Fruit fly (Drosophila melanogaster) whole organism, embryonic: ENCODE data around the gene Cdc23.

Source experiments
- Ada2b ChIP-seq: fragments of 200-800 bp; sonication (Bioruptor generic); IDR thresholded peaks from 2 replicates; pipeline ENCODE4 v1.3.6; 2022; ENCODE audit warnings: missing biosample characterization, missing genetic modification characterization
- CG10147 ChIP-seq: fragments of 200-800 bp; sonication (Bioruptor generic); optimal IDR thresholded peaks from 2 replicates; lab custom pipeline; 2019; ENCODE audit warnings: missing biosample characterization, mild to moderate bottlenecking, missing genetic modification characterization, moderate library complexity
- CG1024 ChIP-seq: fragments of 200-800 bp; sonication (Bioruptor generic); IDR thresholded peaks from 2 replicates; pipeline ENCODE4 v1.3.6; 2022; ENCODE audit warnings: missing biosample characterization, missing genetic modification characterization
- CG10267 ChIP-seq: fragments of 200-800 bp; sonication (Bioruptor generic); optimal IDR thresholded peaks from 2 replicates; lab custom pipeline; 2018; ENCODE audit warnings: missing biosample characterization, mild to moderate bottlenecking, missing genetic modification characterization, moderate library complexity
- CG10431 ChIP-seq: fragments of 200-800 bp; sonication (Bioruptor generic); optimal IDR thresholded peaks from 3 replicates; lab custom pipeline; 2018; ENCODE audit warnings: missing biosample characterization, mild to moderate bottlenecking, missing genetic modification characterization
- CG10543 ChIP-seq: fragments of 200-800 bp; sonication (Bioruptor generic); optimal IDR thresholded peaks from 3 replicates; lab custom pipeline; 2017; ENCODE audit warnings: missing biosample characterization, mild to moderate bottlenecking, missing genetic modification characterization, moderate library complexity
- CG12219 ChIP-seq: fragments of 200-800 bp; sonication (Bioruptor generic); optimal IDR thresholded peaks from 3 replicates; lab custom pipeline; 2018; ENCODE audit warnings: missing biosample characterization, mild to moderate bottlenecking, missing genetic modification characterization
- CG13287 ChIP-seq: fragments of 200-800 bp; sonication (Bioruptor generic); IDR thresholded peaks from 2 replicates; pipeline ENCODE4 v1.3.6; 2022; ENCODE audit warnings: missing biosample characterization, missing genetic modification characterization; ENCODE audit not compliant: partially characterized antibody
- CG13296 ChIP-seq: fragments of 200-800 bp; sonication (Bioruptor generic); optimal IDR thresholded peaks from 3 replicates; lab custom pipeline; 2018; ENCODE audit warnings: missing biosample characterization, mild to moderate bottlenecking, missing genetic modification characterization
- CG15479 ChIP-seq: fragments of 200-800 bp; sonication (Bioruptor generic); optimal IDR thresholded peaks from 3 replicates; lab custom pipeline; 2019; ENCODE audit warnings: missing biosample characterization, mild to moderate bottlenecking, missing genetic modification characterization, moderate library complexity
- CG18011 ChIP-seq: fragments of 200-800 bp; sonication (Bioruptor generic); optimal IDR thresholded peaks from 2 replicates; lab custom pipeline; 2017; ENCODE audit warnings: missing biosample characterization, missing genetic modification characterization, mild to moderate bottlenecking, moderate library complexity, missing genotype
- CG18262 ChIP-seq: fragments of 200-800 bp; optimal IDR thresholded peaks from 3 replicates; lab custom pipeline; 2019; ENCODE audit warnings: missing biosample characterization, mild to moderate bottlenecking, missing genetic modification characterization, moderate library complexity
- CG2875 ChIP-seq: fragments of 200-800 bp; sonication (Bioruptor generic); optimal IDR thresholded peaks from 2 replicates; lab custom pipeline; 2017; ENCODE audit warnings: missing biosample characterization, mild to moderate bottlenecking, missing genetic modification characterization, missing genetic modification reagents
- CG32772 ChIP-seq: fragments of 200-800 bp; sonication (Bioruptor generic); IDR thresholded peaks from 2 replicates; pipeline ENCODE4 v1.3.6; 2022; ENCODE audit warnings: missing biosample characterization, missing genetic modification characterization
- CG34376 ChIP-seq: fragments of 200-800 bp; sonication (Bioruptor generic); optimal IDR thresholded peaks from 2 replicates; lab custom pipeline; 2018; ENCODE audit warnings: missing biosample characterization, mild to moderate bottlenecking, missing genetic modification characterization
- CG34422 ChIP-seq: fragments of 200-800 bp; sonication (Bioruptor generic); IDR thresholded peaks from 3 replicates; pipeline ENCODE4 v1.3.6; 2022; ENCODE audit warnings: missing biosample characterization, missing genetic modification characterization
- CG4360 ChIP-seq: fragments of 200-800 bp; sonication (Bioruptor generic); IDR thresholded peaks from 2 replicates; pipeline ENCODE4 v1.3.6; 2022; ENCODE audit warnings: missing biosample characterization, missing genetic modification characterization
- CG4617 ChIP-seq: fragments of 200-800 bp; sonication (Bioruptor generic); optimal IDR thresholded peaks from 3 replicates; lab custom pipeline; 2016; ENCODE audit warnings: missing biosample characterization, missing genetic modification characterization, borderline replicate concordance
- CG6683 ChIP-seq: fragments of 200-800 bp; sonication (Bioruptor generic); optimal IDR thresholded peaks from 2 replicates; lab custom pipeline; 2017; ENCODE audit warnings: missing biosample characterization, mild to moderate bottlenecking, missing genetic modification characterization, missing genetic modification reagents
- CG8924 ChIP-seq: fragments of 200-800 bp; optimal IDR thresholded peaks from 3 replicates; lab custom pipeline; 2019; ENCODE audit warnings: missing biosample characterization, mild to moderate bottlenecking, missing genetic modification characterization, moderate library complexity
- CG8944 ChIP-seq: fragments of 200-800 bp; sonication (Bioruptor generic); optimal IDR thresholded peaks from 3 replicates; lab custom pipeline; 2016; ENCODE audit warnings: missing biosample characterization, missing genetic modification characterization
- CG9876 ChIP-seq: fragments of 200-800 bp; sonication (Bioruptor generic); optimal IDR thresholded peaks from 2 replicates; lab custom pipeline; 2016; ENCODE audit warnings: missing biosample characterization, missing genetic modification characterization
- CHES-1-like ChIP-seq: fragments of 200-800 bp; sonication (Bioruptor generic); optimal IDR thresholded peaks from 2 replicates; lab custom pipeline; 2016; ENCODE audit warnings: missing biosample characterization, missing genetic modification characterization
- E2f1 ChIP-seq: fragments of 200-800 bp; sonication (Bioruptor generic); IDR thresholded peaks from 2 replicates; pipeline ENCODE4 v1.3.6; 2022; ENCODE audit warnings: missing biosample characterization, missing genetic modification characterization
- H2.0 ChIP-seq: fragments of 200-800 bp; sonication (Bioruptor generic); IDR thresholded peaks from 2 replicates; pipeline ENCODE4 v1.3.6; 2022; ENCODE audit warnings: missing biosample characterization, missing genetic modification characterization
- HmgZ ChIP-seq: fragments of 200-800 bp; sonication (Bioruptor generic); optimal IDR thresholded peaks from 2 replicates; lab custom pipeline; 2018; ENCODE audit warnings: missing biosample characterization, mild to moderate bottlenecking, missing genetic modification characterization
- Max ChIP-seq: fragments of 200-800 bp; sonication (Bioruptor generic); optimal IDR thresholded peaks from 2 replicates; lab custom pipeline; 2016; ENCODE audit warnings: missing biosample characterization, mild to moderate bottlenecking, missing genetic modification characterization
- Meics ChIP-seq: fragments of 200-800 bp; sonication (Bioruptor generic); optimal IDR thresholded peaks from 2 replicates; lab custom pipeline; 2017; ENCODE audit warnings: missing biosample characterization, mild to moderate bottlenecking, missing genetic modification characterization
- Myb ChIP-seq: fragments of 200-800 bp; sonication (Bioruptor generic); optimal IDR thresholded peaks from 2 replicates; lab custom pipeline; 2016; ENCODE audit warnings: missing biosample characterization, missing genetic modification characterization
- Rx ChIP-seq: fragments of 200-800 bp; sonication (Bioruptor generic); IDR thresholded peaks from 2 replicates; pipeline ENCODE4 v1.3.6; 2022; ENCODE audit warnings: missing biosample characterization, missing genetic modification characterization
- Trl ChIP-seq, 3 experiments: fragments of >200 bp in 2 of 3; fragments of 200-800 bp in 1 of 3; sonication (Bioruptor generic) in 1 of 3; optimal IDR thresholded peaks; 2 replicates in 1 of 3; 3 replicates in 2 of 3; lab custom pipeline; 2016 to 2017; ENCODE audit warnings: missing biosample characterization in 1 of 3, missing genetic modification characterization in 1 of 3
- ci ChIP-seq: fragments of 200-800 bp; sonication (Bioruptor generic); IDR thresholded peaks from 3 replicates; pipeline ENCODE4 v1.3.6; 2022; ENCODE audit warnings: missing biosample characterization, missing genetic modification characterization
- dmrt99B ChIP-seq: fragments of 200-800 bp; sonication (Bioruptor generic); optimal IDR thresholded peaks from 2 replicates; lab custom pipeline; 2018; ENCODE audit warnings: missing biosample characterization, mild to moderate bottlenecking, missing genetic modification characterization, moderate library complexity
- eyg ChIP-seq: fragments of 200-800 bp; sonication (Bioruptor generic); optimal IDR thresholded peaks from 3 replicates; lab custom pipeline; 2016; ENCODE audit warnings: missing biosample characterization, missing genetic modification characterization
- gcm2 ChIP-seq: fragments of 200-800 bp; sonication (Bioruptor generic); optimal IDR thresholded peaks from 2 replicates; lab custom pipeline; 2016; ENCODE audit warnings: missing biosample characterization, missing genetic modification characterization
- gfzf ChIP-seq: fragments of 200-800 bp; sonication (Bioruptor generic); optimal IDR thresholded peaks from 2 replicates; lab custom pipeline; 2016; ENCODE audit warnings: missing biosample characterization, mild to moderate bottlenecking, missing genetic modification characterization, moderate library complexity
- knrl ChIP-seq: fragments of 200-800 bp; sonication (Bioruptor generic); IDR thresholded peaks from 3 replicates; pipeline ENCODE4 v1.3.6; 2022; ENCODE audit warnings: missing biosample characterization, missing genetic modification characterization; ENCODE audit not compliant: partially characterized antibody
- nau ChIP-seq: fragments of 200-800 bp; sonication (Bioruptor generic); optimal IDR thresholded peaks from 3 replicates; lab custom pipeline; 2017; ENCODE audit warnings: missing biosample characterization, mild to moderate bottlenecking, missing genetic modification characterization, missing genetic modification reagents
- nom ChIP-seq: fragments of 200-800 bp; sonication (Bioruptor generic); optimal IDR thresholded peaks from 2 replicates; lab custom pipeline; 2017; ENCODE audit warnings: missing biosample characterization, missing genetic modification characterization, mild to moderate bottlenecking, moderate library complexity, missing genetic modification reagents
- odd ChIP-seq: fragments of 200-800 bp; sonication (Bioruptor generic); optimal IDR thresholded peaks from 2 replicates; lab custom pipeline; 2017; ENCODE audit warnings: missing biosample characterization, mild to moderate bottlenecking, missing genetic modification characterization
- org-1 ChIP-seq: fragments of 200-800 bp; sonication (Bioruptor generic); optimal IDR thresholded peaks from 2 replicates; lab custom pipeline; 2017; ENCODE audit warnings: missing biosample characterization, missing genetic modification characterization
- pfk ChIP-seq: fragments of 200-800 bp; sonication (Bioruptor generic); optimal IDR thresholded peaks from 2 replicates; lab custom pipeline; 2018; ENCODE audit warnings: missing biosample characterization, mild to moderate bottlenecking, missing genetic modification characterization, moderate library complexity
- pzg ChIP-seq: fragments of 200-800 bp; sonication (Bioruptor generic); optimal IDR thresholded peaks from 3 replicates; lab custom pipeline; 2018; ENCODE audit warnings: missing biosample characterization, mild to moderate bottlenecking, missing genetic modification characterization, moderate library complexity
- salm ChIP-seq: fragments of 200-800 bp; sonication (Bioruptor generic); optimal IDR thresholded peaks from 2 replicates; lab custom pipeline; 2018; ENCODE audit warnings: missing biosample characterization, mild to moderate bottlenecking, missing genetic modification characterization
- sisA ChIP-seq: fragments of 200-800 bp; sonication (Bioruptor generic); IDR thresholded peaks from 2 replicates; pipeline ENCODE4 v1.3.6; 2022; ENCODE audit warnings: missing biosample characterization, missing genetic modification characterization
- slp2 ChIP-seq: fragments of 200-800 bp; sonication (Bioruptor generic); optimal IDR thresholded peaks from 2 replicates; lab custom pipeline; 2016; ENCODE audit warnings: missing biosample characterization, missing genetic modification characterization
- stwl ChIP-seq: fragments of 200-800 bp; sonication (Bioruptor generic); optimal IDR thresholded peaks from 3 replicates; lab custom pipeline; 2018; ENCODE audit warnings: missing biosample characterization, mild to moderate bottlenecking, missing genetic modification characterization, moderate library complexity
- tgo ChIP-seq: fragments of 200-800 bp; sonication (Bioruptor generic); IDR thresholded peaks from 3 replicates; pipeline ENCODE4 v1.3.6; 2022; ENCODE audit warnings: missing biosample characterization, missing genetic modification characterization
- wor ChIP-seq: fragments of 200-800 bp; sonication (Bioruptor generic); IDR thresholded peaks from 2 replicates; pipeline ENCODE4 v1.3.6; 2022; ENCODE audit warnings: missing biosample characterization, missing genetic modification characterization

Cdc23 gene

DNA sequence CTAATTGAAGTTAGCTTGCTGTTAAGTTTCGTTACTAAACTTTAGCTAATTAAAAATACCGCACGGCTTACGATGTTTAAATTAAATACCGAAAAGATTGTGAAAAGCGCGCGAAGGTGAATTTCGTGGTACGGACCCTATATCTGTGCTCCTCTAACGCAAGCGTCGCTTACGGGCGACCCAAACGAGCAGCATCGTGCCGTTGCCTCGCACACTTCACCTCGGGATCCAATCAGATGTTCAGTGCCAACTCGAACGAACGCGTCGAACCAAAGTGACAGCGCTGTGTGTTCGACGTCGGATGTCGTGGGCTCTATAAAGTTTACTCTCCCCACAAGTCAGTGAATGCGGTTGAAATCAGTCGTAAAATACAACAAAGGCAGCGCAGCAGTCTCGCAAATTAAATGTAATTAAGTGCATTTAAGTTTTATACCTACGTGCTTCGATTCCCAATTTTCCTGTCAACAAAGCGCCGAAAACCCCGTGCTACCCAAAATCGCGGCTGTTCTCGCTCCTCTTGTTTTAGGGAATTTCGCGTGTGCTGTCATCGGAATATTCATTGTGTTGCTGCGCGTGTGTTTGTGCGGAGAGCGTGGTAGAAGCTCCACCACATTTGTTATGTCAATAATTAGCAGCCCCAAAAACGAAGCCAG lies 30.3 kb upstream of the Cdc23 start (continued):
- TF ChIP-seq CG10431 (GFP tag; lab: Kevin White, UChicago) (no peak), CG8944 (no peak), Myb (GFP tag; lab: Kevin White, UChicago) (no peak), eyg (GFP tag; lab: Kevin White, UChicago) (no peak), CG13296 (GFP tag; lab: Kevin White, UChicago) (no peak), CG10543 (peak; percentile 38), stwl (tag; lab: Kevin White, UChicago) (peak; percentile 74), CG13287 (GFP tag; lab: Robert Waterston, UW) (peak; percentile 47; the same call in 1 of the 2 replicates), tgo (GFP tag; lab: Robert Waterston, UW) (no peak), odd (GFP tag; lab: Kevin White, UChicago) (peak; percentile 16), HmgZ (tag; lab: Kevin White, UChicago) (peak; percentile 40), CG10147 (peak; percentile 30), nom (GFP tag; lab: Kevin White, UChicago) (peak; percentile 53), Max (peak; percentile 24), ci (GFP tag; lab: Robert Waterston, UW) (peak; percentile 64; the same call in 1 of the 3 replicates), nau (GFP tag; lab: Kevin White, UChicago) (peak; percentile 42), org-1 (GFP tag; lab: Kevin White, UChicago) (peak; percentile 12), CG8924 (no peak), H2.0 (GFP tag; lab: Robert Waterston, UW) (no peak), CG9876 (GFP tag; lab: Kevin White, UChicago) (no peak), CG32772 (GFP tag; lab: Robert Waterston, UW) (no peak), sisA (no peak), gcm2 (GFP tag; lab: Kevin White, UChicago) (no peak), pzg (peak; percentile 45), CG4617 (GFP tag; lab: Kevin White, UChicago) (no peak), pfk (GFP tag; lab: Kevin White, UChicago) (no peak), CG12219 (GFP tag; lab: Kevin White, UChicago) (no peak), CG34422 (GFP tag; lab: Robert Waterston, UW) (peak; percentile 35; the same call in 1 of the 3 replicates), CG4360 (no peak), salm (tag; lab: Kevin White, UChicago) (peak; percentile 17), gfzf (GFP tag; lab: Kevin White, UChicago) (peak; percentile 34), E2f1 (GFP tag; lab: Robert Waterston, UW) (peak; percentile 73; the same call in 1 of the 2 replicates), CG6683 (GFP tag; lab: Kevin White, UChicago) (no peak), CG1024 (GFP tag; lab: Robert Waterston, UW) (no peak), Ada2b (GFP tag; lab: Robert Waterston, UW) (0 out of 2 replicates have a peak, but pooled peaks have one; percentile 29), CG15479 (no peak), CG18011 (GFP tag; lab: Kevin White, UChicago) (peak; percentile 12), CG2875 (GFP tag; lab: Kevin White, UChicago) (no peak), Rx (no peak), CG10267 (tag; lab: Kevin White, UChicago) (no peak), dmrt99B (tag; lab: Kevin White, UChicago) (no peak), CG34376 (GFP tag; lab: Kevin White, UChicago) (peak; percentile 33), wor (GFP tag; lab: Robert Waterston, UW) (no peak), knrl (0 out of 3 replicates have a peak, but pooled peaks have one; percentile 24), CG18262 (peak; percentile 2), Meics (GFP tag; lab: Kevin White, UChicago) (peak; percentile 100), slp2 (GFP tag; lab: Kevin White, UChicago) (no peak), Trl (optimal IDR thresholded peaks at IDR 0.05; lab: Kevin White, UChicago) (peak in 1 of 2 experiments; percentile 24), Trl (GFP tag; optimal IDR thresholded peaks at IDR 0.05; lab: Kevin White, UChicago) (no peak), CHES-1-like (GFP tag; lab: Kevin White, UChicago) (no peak)
